Fruit fly (Drosophila melanogaster) whole organism, embryonic: ENCODE results near the gene asun.

ENCODE experiments used
- Awh ChIP-seq: fragments of 200-800 bp; sonication (Bioruptor generic); IDR thresholded peaks from 2 replicates; pipeline ENCODE4, ENCODE4 v1.3.6; 2022; ENCODE audit warnings: missing biosample characterization, missing genetic modification characterization
- BtbVII ChIP-seq: fragments of 200-800 bp; sonication (Bioruptor generic); optimal IDR thresholded peaks from 3 replicates; lab custom pipeline; 2017; ENCODE audit warnings: missing biosample characterization, mild to moderate bottlenecking, missing genetic modification characterization
- CG10431 ChIP-seq: fragments of 200-800 bp; sonication (Bioruptor generic); optimal IDR thresholded peaks from 3 replicates; lab custom pipeline; 2018; ENCODE audit warnings: missing biosample characterization, mild to moderate bottlenecking, missing genetic modification characterization
- CG11085 ChIP-seq: fragments of 200-800 bp; sonication (Bioruptor generic); IDR thresholded peaks from 2 replicates; pipeline ENCODE4 v1.3.6; 2022; ENCODE audit warnings: missing biosample characterization, missing genetic modification characterization
- CG12942 ChIP-seq: fragments of 200-800 bp; sonication (Bioruptor generic); optimal IDR thresholded peaks from 3 replicates; lab custom pipeline; 2016; ENCODE audit warnings: missing biosample characterization, missing genetic modification characterization
- CG13775 ChIP-seq: fragments of 200-800 bp; sonication (Bioruptor generic); optimal IDR thresholded peaks from 3 replicates; lab custom pipeline; 2017; ENCODE audit warnings: missing biosample characterization, mild to moderate bottlenecking, missing genetic modification characterization
- CG14710 ChIP-seq: fragments of 200-800 bp; sonication (Bioruptor generic); optimal IDR thresholded peaks from 3 replicates; lab custom pipeline; 2019; ENCODE audit warnings: missing biosample characterization, mild to moderate bottlenecking, missing genetic modification characterization, moderate library complexity
- CG7271 ChIP-seq: fragments of 200-800 bp; sonication (Bioruptor generic); optimal IDR thresholded peaks from 2 replicates; lab custom pipeline; 2018; ENCODE audit warnings: missing biosample characterization, mild to moderate bottlenecking, missing genetic modification characterization, moderate library complexity
- CG7556 ChIP-seq: fragments of 200-800 bp; sonication (Bioruptor generic); optimal IDR thresholded peaks from 2 replicates; lab custom pipeline; 2017; ENCODE audit warnings: missing biosample characterization, mild to moderate bottlenecking, missing genetic modification characterization
- CG7786 ChIP-seq: fragments of 200-800 bp; sonication (Bioruptor generic); optimal IDR thresholded peaks from 2 replicates; lab custom pipeline; 2016; ENCODE audit warnings: missing biosample characterization, missing genetic modification characterization
- CG8924 ChIP-seq: fragments of 200-800 bp; optimal IDR thresholded peaks from 3 replicates; lab custom pipeline; 2019; ENCODE audit warnings: missing biosample characterization, mild to moderate bottlenecking, missing genetic modification characterization, moderate library complexity
- CG9609 ChIP-seq: fragments of 200-800 bp; sonication (Bioruptor generic); optimal IDR thresholded peaks from 3 replicates; lab custom pipeline; 2016; ENCODE audit warnings: missing biosample characterization, missing genetic modification characterization
- CG9727 ChIP-seq: fragments of 200-800 bp; sonication (Bioruptor generic); optimal IDR thresholded peaks from 3 replicates; lab custom pipeline; 2017; ENCODE audit warnings: missing biosample characterization, mild to moderate bottlenecking, missing genetic modification characterization
- Camta ChIP-seq: fragments of 200-800 bp; sonication (Bioruptor generic); optimal IDR thresholded peaks from 2 replicates; lab custom pipeline; 2016; ENCODE audit warnings: missing biosample characterization, missing genetic modification characterization
- Dip2 ChIP-seq: fragments of 200-800 bp; sonication (Bioruptor generic); IDR thresholded peaks from 2 replicates; pipeline ENCODE4 v1.3.6; 2022; ENCODE audit warnings: missing biosample characterization, missing genetic modification characterization
- Gsc ChIP-seq: fragments of 200-800 bp; sonication (Bioruptor generic); IDR thresholded peaks from 2 replicates; pipeline ENCODE4 v1.3.6; 2022; ENCODE audit warnings: missing biosample characterization, missing genetic modification characterization
- Hand ChIP-seq: fragments of 200-800 bp; sonication (Bioruptor generic); optimal IDR thresholded peaks from 2 replicates; lab custom pipeline; 2017; ENCODE audit warnings: mild to moderate bottlenecking, missing biosample characterization, missing genetic modification reagents, missing genetic modification characterization
- Hr78 ChIP-seq, 2 experiments: fragments of 200-800 bp in 1 of 2; fragments of >200 bp in 1 of 2; sonication (Bioruptor generic) in 1 of 2; optimal IDR thresholded peaks; 2 replicates each; lab custom pipeline; 2017 to 2019; ENCODE audit warnings: missing biosample characterization in 2 of 2, missing genetic modification characterization in 2 of 2, mild to moderate bottlenecking in 1 of 2, moderate library complexity in 1 of 2
- Lhr ChIP-seq: fragments of 200-800 bp; sonication (Bioruptor generic); optimal IDR thresholded peaks from 3 replicates; lab custom pipeline; 2017; ENCODE audit warnings: mild to moderate bottlenecking, missing biosample characterization, missing genetic modification reagents, missing genetic modification characterization
- Lpt ChIP-seq: fragments of >200 bp; optimal IDR thresholded peaks from 2 replicates; lab custom pipeline; 2018; ENCODE audit warnings: missing biosample characterization, missing genetic modification characterization
- Mad ChIP-seq: fragments of 200-800 bp; sonication (Bioruptor generic); optimal IDR thresholded peaks from 2 replicates; lab custom pipeline; 2016; ENCODE audit warnings: missing biosample characterization, missing genetic modification characterization
- Mrtf ChIP-seq: fragments of 200-800 bp; sonication (Bioruptor generic); IDR thresholded peaks from 3 replicates; pipeline ENCODE4 v1.3.6; 2022; ENCODE audit warnings: missing biosample characterization, missing genetic modification characterization
- Myb ChIP-seq: fragments of 200-800 bp; sonication (Bioruptor generic); optimal IDR thresholded peaks from 2 replicates; lab custom pipeline; 2016; ENCODE audit warnings: missing biosample characterization, missing genetic modification characterization
- Side ChIP-seq: fragments of 200-800 bp; sonication (Bioruptor generic); optimal IDR thresholded peaks from 2 replicates; lab custom pipeline; 2016; ENCODE audit warnings: missing biosample characterization, missing genetic modification characterization
- Trl ChIP-seq, 3 experiments: fragments of >200 bp in 2 of 3; fragments of 200-800 bp in 1 of 3; sonication (Bioruptor generic) in 1 of 3; optimal IDR thresholded peaks; 2 replicates in 1 of 3; 3 replicates in 2 of 3; lab custom pipeline; 2016 to 2017; ENCODE audit warnings: missing biosample characterization in 1 of 3, missing genetic modification characterization in 1 of 3
- ab ChIP-seq: fragments of 200-800 bp; sonication (Bioruptor generic); optimal IDR thresholded peaks from 2 replicates; lab custom pipeline; 2016; ENCODE audit warnings: missing biosample characterization, missing genetic modification characterization
- ac ChIP-seq: fragments of 200-800 bp; sonication (Bioruptor generic); optimal IDR thresholded peaks from 3 replicates; lab custom pipeline; 2017; ENCODE audit warnings: missing biosample characterization, mild to moderate bottlenecking, missing genetic modification characterization
- amos ChIP-seq: fragments of 200-800 bp; sonication (Bioruptor generic); IDR thresholded peaks from 2 replicates; pipeline ENCODE4 v1.3.6; 2022; ENCODE audit warnings: missing biosample characterization, missing genetic modification characterization; ENCODE audit not compliant: partially characterized antibody
- az2 ChIP-seq: fragments of 200-800 bp; sonication (Bioruptor generic); optimal IDR thresholded peaks from 3 replicates; lab custom pipeline; 2016; ENCODE audit warnings: missing biosample characterization, missing genetic modification characterization
- caup ChIP-seq: fragments of 200-800 bp; sonication (Bioruptor generic); optimal IDR thresholded peaks from 3 replicates; lab custom pipeline; 2017; ENCODE audit warnings: missing biosample characterization, mild to moderate bottlenecking, missing genetic modification characterization, moderate library complexity; ENCODE audit not compliant: severe bottlenecking
- chn ChIP-seq: fragments of 200-800 bp; sonication (Bioruptor generic); optimal IDR thresholded peaks from 2 replicates; lab custom pipeline; 2016; ENCODE audit warnings: missing biosample characterization, missing genetic modification characterization
- crc ChIP-seq: fragments of 200-800 bp; sonication (Bioruptor generic); optimal IDR thresholded peaks from 2 replicates; lab custom pipeline; 2016; ENCODE audit warnings: missing biosample characterization, missing genetic modification characterization
- danr ChIP-seq: fragments of 200-800 bp; sonication (Bioruptor generic); IDR thresholded peaks from 2 replicates; pipeline ENCODE4 v1.3.6; 2022; ENCODE audit warnings: missing biosample characterization, missing genetic modification characterization
- fd3F ChIP-seq: fragments of 200-800 bp; sonication (Bioruptor generic); optimal IDR thresholded peaks from 2 replicates; lab custom pipeline; 2018; ENCODE audit warnings: missing biosample characterization, mild to moderate bottlenecking, missing genetic modification characterization, moderate library complexity
- fd64A ChIP-seq: fragments of 200-800 bp; sonication (Bioruptor generic); optimal IDR thresholded peaks from 3 replicates; lab custom pipeline; 2018; ENCODE audit warnings: missing biosample characterization, mild to moderate bottlenecking, missing genetic modification characterization
- jing ChIP-seq: fragments of 200-800 bp; sonication (Bioruptor generic); optimal IDR thresholded peaks from 2 replicates; lab custom pipeline; 2018; ENCODE audit warnings: missing biosample characterization, mild to moderate bottlenecking, missing genetic modification characterization
- kni ChIP-seq: fragments of 200-800 bp; sonication (Bioruptor generic); optimal IDR thresholded peaks from 3 replicates; lab custom pipeline; 2017; ENCODE audit warnings: mild to moderate bottlenecking, missing biosample characterization, missing genetic modification reagents, missing genetic modification characterization
- nau ChIP-seq: fragments of 200-800 bp; sonication (Bioruptor generic); optimal IDR thresholded peaks from 3 replicates; lab custom pipeline; 2017; ENCODE audit warnings: missing biosample characterization, mild to moderate bottlenecking, missing genetic modification characterization, missing genetic modification reagents
- nom ChIP-seq: fragments of 200-800 bp; sonication (Bioruptor generic); optimal IDR thresholded peaks from 2 replicates; lab custom pipeline; 2017; ENCODE audit warnings: missing biosample characterization, missing genetic modification characterization, mild to moderate bottlenecking, moderate library complexity, missing genetic modification reagents
- so ChIP-seq: fragments of 200-800 bp; sonication (Bioruptor generic); IDR thresholded peaks from 3 replicates; pipeline ENCODE4 v1.3.6; 2022; ENCODE audit warnings: missing biosample characterization, missing genetic modification characterization
- stwl ChIP-seq: fragments of 200-800 bp; sonication (Bioruptor generic); optimal IDR thresholded peaks from 3 replicates; lab custom pipeline; 2018; ENCODE audit warnings: missing biosample characterization, mild to moderate bottlenecking, missing genetic modification characterization, moderate library complexity
- tap ChIP-seq: fragments of 200-800 bp; optimal IDR thresholded peaks from 3 replicates; lab custom pipeline; 2019; ENCODE audit warnings: missing biosample characterization, mild to moderate bottlenecking, missing genetic modification characterization, moderate library complexity
- tll ChIP-seq, 2 experiments: fragments of 200-800 bp in 1 of 2; fragments of >200 bp in 1 of 2; sonication (Bioruptor generic) in 1 of 2; optimal IDR thresholded peaks; 2 replicates each; lab custom pipeline; 2017 to 2019; ENCODE audit warnings: missing biosample characterization in 2 of 2, missing genetic modification characterization in 2 of 2, mild to moderate bottlenecking in 1 of 2, moderate library complexity in 1 of 2
- vfl ChIP-seq: fragments of 200-800 bp; sonication (Bioruptor generic); optimal IDR thresholded peaks from 2 replicates; lab custom pipeline; 2016; ENCODE audit warnings: missing biosample characterization, missing genetic modification characterization
- vvl ChIP-seq: fragments of 200-800 bp; sonication (Bioruptor generic); IDR thresholded peaks from 2 replicates; pipeline ENCODE4 v1.3.6; 2022; ENCODE audit warnings: missing biosample characterization, missing genetic modification characterization
- wdn ChIP-seq: fragments of 200-800 bp; sonication (Bioruptor generic); IDR thresholded peaks from 2 replicates; pipeline ENCODE4 v1.3.6; 2022; ENCODE audit warnings: missing biosample characterization, missing genetic modification characterization
- yki ChIP-seq: fragments of >200 bp; optimal IDR thresholded peaks from 3 replicates; lab custom pipeline; 2018
- zfh2 ChIP-seq: fragments of 200-800 bp; sonication (Bioruptor generic); optimal IDR thresholded peaks from 2 replicates; lab custom pipeline; 2016; ENCODE audit warnings: missing biosample characterization, missing genetic modification characterization

Gene asun

DNA sequence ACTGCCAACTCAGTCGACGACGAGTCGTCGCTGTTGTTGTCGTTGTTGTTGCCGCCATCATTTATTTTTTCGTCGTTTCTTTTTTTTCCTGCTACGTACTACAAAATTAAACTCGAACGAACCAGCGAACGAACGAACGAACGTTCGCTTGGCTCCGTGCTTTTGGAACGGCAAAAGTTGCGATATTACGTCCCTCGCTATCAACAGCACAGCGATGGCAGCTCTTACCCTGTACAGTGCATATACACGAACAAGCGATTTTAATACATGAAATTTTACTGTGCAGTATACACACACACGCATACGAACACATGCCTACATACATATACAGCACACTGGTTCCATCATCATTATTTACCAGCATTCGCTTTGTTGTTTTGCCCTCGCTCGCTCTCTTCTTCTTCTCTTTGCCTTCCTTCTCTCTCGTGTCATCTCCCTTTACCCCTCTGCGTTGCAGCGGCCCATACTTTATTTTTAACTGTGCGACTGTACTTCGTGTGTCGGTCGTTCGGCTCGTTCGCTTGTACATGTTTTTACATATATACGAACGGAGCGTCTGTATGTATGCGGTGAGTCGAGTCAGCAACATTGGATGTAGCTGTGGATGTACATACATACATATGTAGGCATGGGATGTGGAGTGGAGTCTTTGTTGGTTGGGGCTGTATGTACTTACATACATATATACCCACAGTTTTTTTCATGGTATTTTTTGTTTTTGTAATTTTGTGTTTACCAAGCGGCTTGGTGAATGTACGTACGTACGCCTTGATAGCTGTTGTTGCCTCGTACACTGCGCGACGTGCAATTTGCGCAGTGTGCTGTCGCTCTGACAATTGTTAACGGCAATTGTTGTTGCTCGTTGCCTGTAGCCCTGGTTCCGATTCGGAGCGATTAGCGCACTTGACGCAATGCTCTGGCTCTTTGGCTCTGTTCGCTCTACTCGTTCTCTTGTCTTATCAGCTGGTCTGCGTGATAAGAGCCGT lies 13.9 kb upstream of the asun start (continued):
- TF ChIP-seq vfl: no peak
- TF ChIP-seq az2 (GFP tag; lab: Kevin White, UChicago): no peak
- TF ChIP-seq tap (tag; lab: Kevin White, UChicago): peak; percentile 14
- TF ChIP-seq stwl (tag; lab: Kevin White, UChicago): peak; percentile 30
- TF ChIP-seq Hand (GFP tag; lab: Kevin White, UChicago): peak; percentile 55
- TF ChIP-seq wdn (GFP tag; lab: Robert Waterston, UW): no peak
- TF ChIP-seq Mrtf (GFP tag; lab: Robert Waterston, UW): no peak
- TF ChIP-seq CG14710 (tag; lab: Kevin White, UChicago): peak; percentile 18
- TF ChIP-seq Camta (GFP tag; lab: Kevin White, UChicago): no peak
- TF ChIP-seq vvl (GFP tag; lab: Robert Waterston, UW): no peak
- TF ChIP-seq CG7556 (GFP tag; lab: Kevin White, UChicago): peak; percentile 22
- peak; percentile 31 for TF ChIP-seq BtbVII
- no peak for TF ChIP-seq Dip2 (GFP tag; lab: Robert Waterston, UW)
- peak; percentile 83 for TF ChIP-seq kni
- peak; percentile 20 for TF ChIP-seq CG13775 (GFP tag; lab: Kevin White, UChicago)
- TF ChIP-seq caup (GFP tag; lab: Kevin White, UChicago): peak; percentile 50
- no peak for TF ChIP-seq CG11085
- TF ChIP-seq Gsc (GFP tag; lab: Robert Waterston, UW): no peak
- no peak for TF ChIP-seq CG7271 (tag; lab: Kevin White, UChicago)
- TF ChIP-seq CG12942 (GFP tag; lab: Kevin White, UChicago): peak; percentile 39
- TF ChIP-seq crc (GFP tag; lab: Kevin White, UChicago): no peak
- no peak for TF ChIP-seq Awh (GFP tag; lab: Robert Waterston, UW)
- TF ChIP-seq CG9727: peak; percentile 35
- TF ChIP-seq CG10431 (GFP tag; lab: Kevin White, UChicago): peak; percentile 55
- TF ChIP-seq amos (GFP tag; lab: Robert Waterston, UW): no peak
- no peak for TF ChIP-seq Mad (GFP tag; lab: Kevin White, UChicago)
- TF ChIP-seq nau (GFP tag; lab: Kevin White, UChicago): peak; percentile 2
- peak; percentile 22 for TF ChIP-seq fd64A
- peak; percentile 81 for TF ChIP-seq nom (GFP tag; lab: Kevin White, UChicago)
- peak; percentile 33 for TF ChIP-seq zfh2 (GFP tag; lab: Kevin White, UChicago)
- TF ChIP-seq so: no peak
- peak; percentile 88 to 92 for TF ChIP-seq Trl (optimal IDR thresholded peaks at IDR 0.05; lab: Kevin White, UChicago)
- peak; percentile 11 for TF ChIP-seq Trl (GFP tag; optimal IDR thresholded peaks at IDR 0.05; lab: Kevin White, UChicago)
- peak; percentile 30 for TF ChIP-seq fd3F (GFP tag; lab: Kevin White, UChicago)
- peak; percentile 65 for TF ChIP-seq CG8924 (tag; lab: Kevin White, UChicago)
- TF ChIP-seq tll (GFP tag; optimal IDR thresholded peaks at IDR 0.05; lab: Kevin White, UChicago): no peak
- peak; percentile 36 for TF ChIP-seq yki (lab: Kevin White, UChicago)
- peak in 1 of 2 experiments; percentile 74 for TF ChIP-seq Hr78 (GFP tag; optimal IDR thresholded peaks at IDR 0.05; lab: Kevin White, UChicago)
- peak; percentile 82 for TF ChIP-seq ab (GFP tag; lab: Kevin White, UChicago)
- no peak for TF ChIP-seq ac
- peak; percentile 38 for TF ChIP-seq CG9609
- TF ChIP-seq Myb (GFP tag; lab: Kevin White, UChicago): peak; percentile 32
- TF ChIP-seq Lpt (GFP tag; lab: Kevin White, UChicago): peak; percentile 50
- TF ChIP-seq CG7786: peak; percentile 13
- no peak for TF ChIP-seq jing (GFP tag; lab: Kevin White, UChicago)
- no peak for TF ChIP-seq danr (GFP tag; lab: Robert Waterston, UW)
- peak; percentile 12 for TF ChIP-seq Side (GFP tag; lab: Kevin White, UChicago)
- TF ChIP-seq chn (GFP tag; lab: Kevin White, UChicago): peak; percentile 51
- no peak for TF ChIP-seq Lhr (GFP tag; lab: Kevin White, UChicago)
